Worm (Caenorhabditis elegans) whole organism, L4 larva: Measurements from ENCODE around the gene cutl-19.

ENCODE experiments used
- D1046.2 ChIP-seq: fragments of 200-800 bp; sonication (Bioruptor generic); IDR thresholded peaks from 2 replicates; pipeline ENCODE4 v1.3.6; 2022; ENCODE audit warnings: missing genetic modification characterization, missing compliant biosample characterization
- F10B5.3 ChIP-seq: sonication (generic microtip); optimal IDR thresholded peaks from 2 replicates; lab custom pipeline; 2016; ENCODE audit warnings: mild to moderate bottlenecking, missing genetic modification characterization, missing compliant biosample characterization
- F37D6.2 ChIP-seq: sonication (generic microtip); optimal IDR thresholded peaks from 2 replicates; lab custom pipeline; 2016; ENCODE audit warnings: mild to moderate bottlenecking, missing genetic modification characterization, missing compliant biosample characterization
- F44E2.7 ChIP-seq: fragments of 200-800 bp; sonication (Bioruptor generic); IDR thresholded peaks from 2 replicates; pipeline ENCODE4 v2.1.2; 2022; ENCODE audit warnings: missing genetic modification characterization, missing compliant biosample characterization
- R02D3.7 ChIP-seq: fragments of 150-350 bp; sonication (generic microtip); optimal IDR thresholded peaks from 3 replicates; lab custom pipeline; 2014; ENCODE audit warnings: missing biosample characterization, missing genetic modification characterization
- T20F7.1 ChIP-seq: fragments of 200-800 bp; sonication (Bioruptor generic); optimal IDR thresholded peaks from 2 replicates; lab custom pipeline; 2018; ENCODE audit warnings: mild to moderate bottlenecking, missing genetic modification characterization, missing compliant biosample characterization
- Y105C5A.15 ChIP-seq: fragments of 200-800 bp; sonication (Bioruptor generic); IDR thresholded peaks from 2 replicates; pipeline ENCODE4 v1.3.6; 2022; ENCODE audit warnings: missing genetic modification characterization, missing compliant biosample characterization
- Y75B8A.6 ChIP-seq: fragments of 200-800 bp; sonication (Bioruptor generic); IDR thresholded peaks from 2 replicates; pipeline ENCODE4 v1.3.6; 2022; ENCODE audit warnings: missing genetic modification reagents, missing genetic modification characterization, missing compliant biosample characterization
- ZK337.2 ChIP-seq: fragments of 200-800 bp; sonication (Bioruptor generic); IDR thresholded peaks from 2 replicates; pipeline ENCODE4 v1.3.6; 2022; ENCODE audit warnings: missing genetic modification reagents, missing genetic modification characterization, missing compliant biosample characterization
- ZK546.5 ChIP-seq, 2 experiments: sonication (generic microtip); optimal IDR thresholded peaks; 2 replicates each; lab custom pipeline; 2017; ENCODE audit warnings: missing biosample characterization in 2 of 2, missing genetic modification characterization in 2 of 2
- aha-1 ChIP-seq: fragments of 150-350 bp; peaks from one replicate; lab custom pipeline; 2014; ENCODE audit warnings: missing biosample characterization, missing genetic modification characterization
- attf-4 ChIP-seq: sonication (generic microtip); optimal IDR thresholded peaks from 3 replicates; lab custom pipeline; 2017; ENCODE audit warnings: missing biosample characterization, missing genetic modification characterization
- ceh-28 ChIP-seq: fragments of 150-350 bp; optimal IDR thresholded peaks from 2 replicates; lab custom pipeline; 2014; ENCODE audit warnings: missing biosample characterization, missing genetic modification reagents, missing genetic modification characterization
- ceh-32 ChIP-seq: sonication (generic microtip); optimal IDR thresholded peaks from 2 replicates; lab custom pipeline; 2016; ENCODE audit warnings: mild to moderate bottlenecking, missing genetic modification characterization, missing compliant biosample characterization; ENCODE audit not compliant: poor library complexity
- ceh-62 ChIP-seq: sonication (generic microtip); optimal IDR thresholded peaks from 2 replicates; lab custom pipeline; 2017; ENCODE audit warnings: missing biosample characterization, missing genetic modification characterization
- ceh-82 ChIP-seq: sonication (generic microtip); optimal IDR thresholded peaks from 2 replicates; lab custom pipeline; 2017; ENCODE audit warnings: missing biosample characterization, missing genetic modification characterization
- ces-1 ChIP-seq: fragments of 150-350 bp; sonication (generic microtip); optimal IDR thresholded peaks from 4 replicates; lab custom pipeline; 2014; ENCODE audit warnings: missing biosample characterization, missing genetic modification reagents, missing genetic modification characterization
- cey-2 ChIP-seq: sonication (generic microtip); optimal IDR thresholded peaks from 3 replicates; lab custom pipeline; 2017; ENCODE audit warnings: missing genetic modification characterization, mild to moderate bottlenecking, missing compliant biosample characterization, antibody characterized with exemption, borderline replicate concordance; ENCODE audit not compliant: insufficient read depth
- ctbp-1 ChIP-seq: fragments of 200-800 bp; sonication (Bioruptor generic); IDR thresholded peaks from 2 replicates; pipeline ENCODE4 v1.3.6; 2022; ENCODE audit warnings: missing genetic modification reagents, missing genetic modification characterization, missing compliant biosample characterization
- daf-19 ChIP-seq: fragments of 200-800 bp; sonication (Bioruptor generic); conservative IDR thresholded peaks from 2 replicates; pipeline ENCODE4 v1.3.6; 2022; ENCODE audit warnings: missing genetic modification characterization, missing compliant biosample characterization
- egl-43 ChIP-seq: fragments of 200-800 bp; sonication (Bioruptor generic); IDR thresholded peaks from 2 replicates; pipeline ENCODE4 v1.3.6; 2022; ENCODE audit warnings: missing genetic modification reagents, missing genetic modification characterization, missing compliant biosample characterization
- fkh-10 ChIP-seq: fragments of 150-350 bp; optimal IDR thresholded peaks from 2 replicates; lab custom pipeline; 2014; ENCODE audit warnings: missing biosample characterization, missing genetic modification reagents, missing genetic modification characterization
- hlh-30 ChIP-seq: sonication (generic microtip); optimal IDR thresholded peaks from 2 replicates; lab custom pipeline; 2017; ENCODE audit warnings: antibody characterized with exemption, mild to moderate bottlenecking, missing genetic modification characterization, missing compliant biosample characterization; ENCODE audit not compliant: insufficient read depth
- jun-1 ChIP-seq: fragments of 150-350 bp; optimal IDR thresholded peaks from 2 replicates; lab custom pipeline; 2014; ENCODE audit warnings: missing biosample characterization, missing genetic modification reagents, missing genetic modification characterization
- lim-7 ChIP-seq: fragments of 200-800 bp; sonication (Bioruptor generic); IDR thresholded peaks from 2 replicates; pipeline ENCODE4 v1.3.6; 2022; ENCODE audit warnings: missing genetic modification characterization, missing compliant biosample characterization
- lin-13 ChIP-seq: fragments of 150-350 bp; optimal IDR thresholded peaks from 2 replicates; lab custom pipeline; 2014; ENCODE audit warnings: missing biosample characterization, missing genetic modification reagents, missing genetic modification characterization
- lin-15B ChIP-seq: fragments of 150-350 bp; sonication (generic microtip); optimal IDR thresholded peaks from 3 replicates; lab custom pipeline; 2014; ENCODE audit warnings: missing biosample characterization, missing genetic modification characterization
- lin-38 ChIP-seq: fragments of 200-800 bp; sonication (Bioruptor generic); IDR thresholded peaks from 2 replicates; pipeline ENCODE4 v1.3.6; 2022; ENCODE audit warnings: missing genetic modification reagents, missing genetic modification characterization, missing compliant biosample characterization
- lir-3 ChIP-seq: sonication (generic microtip); optimal IDR thresholded peaks from 2 replicates; lab custom pipeline; 2016; ENCODE audit warnings: mild to moderate bottlenecking, missing genetic modification characterization, missing compliant biosample characterization
- lsy-2 ChIP-seq, 2 experiments: fragments of 150-350 bp in 1 of 2; sonication (generic microtip) in 1 of 2; optimal IDR thresholded peaks; 2 replicates each; lab custom pipeline; 2014 to 2017; ENCODE audit warnings: missing biosample characterization in 2 of 2, missing genetic modification characterization in 2 of 2
- mdl-1 ChIP-seq, 2 experiments: fragments of 150-350 bp in 1 of 2; sonication (generic microtip) in 1 of 2; optimal IDR thresholded peaks; 2 replicates each; lab custom pipeline; 2014 to 2017; ENCODE audit warnings: missing biosample characterization in 2 of 2, missing genetic modification characterization in 2 of 2
- mdt-29 ChIP-seq: fragments of 200-800 bp; sonication (Bioruptor generic); IDR thresholded peaks from 2 replicates; pipeline ENCODE4 v1.3.6; 2022; ENCODE audit warnings: missing genetic modification reagents, missing genetic modification characterization, missing compliant biosample characterization
- mxl-2 ChIP-seq: fragments of 200-800 bp; sonication (Bioruptor generic); conservative IDR thresholded peaks from 2 replicates; pipeline ENCODE4 v1.3.6; 2022; ENCODE audit warnings: missing genetic modification reagents, missing genetic modification characterization, missing compliant biosample characterization
- mxl-3 ChIP-seq: fragments of 200-800 bp; sonication (Bioruptor generic); optimal IDR thresholded peaks from 2 replicates; lab custom pipeline; 2018; ENCODE audit warnings: mild to moderate bottlenecking, missing genetic modification characterization, missing compliant biosample characterization
- nhr-102 ChIP-seq: sonication (generic microtip); optimal IDR thresholded peaks from 2 replicates; lab custom pipeline; 2016; ENCODE audit warnings: mild to moderate bottlenecking, missing genetic modification characterization, moderate library complexity, missing compliant biosample characterization
- nhr-111 ChIP-seq: fragments of 200-800 bp; sonication (Bioruptor generic); optimal IDR thresholded peaks from 2 replicates; lab custom pipeline; 2018; ENCODE audit warnings: mild to moderate bottlenecking, missing genetic modification characterization, missing compliant biosample characterization
- nhr-42 ChIP-seq: fragments of 200-800 bp; sonication (Bioruptor generic); IDR thresholded peaks from 2 replicates; pipeline ENCODE4 v1.3.6; 2022; ENCODE audit warnings: missing genetic modification characterization, missing compliant biosample characterization
- nhr-48 ChIP-seq: sonication (generic microtip); optimal IDR thresholded peaks from 2 replicates; lab custom pipeline; 2016; ENCODE audit warnings: mild to moderate bottlenecking, missing genetic modification characterization, missing compliant biosample characterization
- nhr-6 ChIP-seq: fragments of 150-350 bp; optimal IDR thresholded peaks from 2 replicates; lab custom pipeline; 2014; ENCODE audit warnings: missing biosample characterization, missing genetic modification characterization
- nhr-77 ChIP-seq: fragments of 150-350 bp; optimal IDR thresholded peaks from 2 replicates; lab custom pipeline; 2014; ENCODE audit warnings: missing biosample characterization, missing genetic modification characterization
- php-3 ChIP-seq: fragments of 200-800 bp; sonication (Bioruptor generic); IDR thresholded peaks from 2 replicates; pipeline ENCODE4 v1.3.6; 2022; ENCODE audit warnings: missing genetic modification reagents, missing genetic modification characterization, missing compliant biosample characterization
- pqm-1 ChIP-seq: sonication (generic microtip); optimal IDR thresholded peaks from 2 replicates; lab custom pipeline; 2017; ENCODE audit warnings: missing biosample characterization, missing genetic modification characterization
- rbr-2 ChIP-seq: sonication (generic microtip); optimal IDR thresholded peaks from 2 replicates; lab custom pipeline; 2016; ENCODE audit warnings: missing genotype, missing genetic modification characterization, missing compliant biosample characterization
- saeg-2 ChIP-seq: fragments of 200-800 bp; sonication (Bioruptor generic); IDR thresholded peaks from 2 replicates; pipeline ENCODE4 v1.3.6; 2022; ENCODE audit warnings: missing genetic modification reagents, missing genetic modification characterization, missing compliant biosample characterization
- sdz-12 ChIP-seq: fragments of 200-800 bp; sonication (Bioruptor generic); optimal IDR thresholded peaks from 2 replicates; lab custom pipeline; 2018; ENCODE audit warnings: mild to moderate bottlenecking, missing genetic modification characterization, missing compliant biosample characterization
- skn-1 ChIP-seq: fragments of 150-350 bp; optimal IDR thresholded peaks from 2 replicates; lab custom pipeline; 2014; ENCODE audit warnings: missing biosample characterization, missing genetic modification characterization
- spr-1 ChIP-seq: sonication (generic microtip); optimal IDR thresholded peaks from 2 replicates; lab custom pipeline; 2016; ENCODE audit warnings: mild to moderate bottlenecking, missing genetic modification characterization, missing compliant biosample characterization
- spr-3 ChIP-seq: fragments of 200-800 bp; sonication (Bioruptor generic); optimal IDR thresholded peaks from 2 replicates; lab custom pipeline; 2018; ENCODE audit warnings: mild to moderate bottlenecking, missing genetic modification characterization, missing compliant biosample characterization
- tag-97 ChIP-seq: fragments of 200-800 bp; sonication (Bioruptor generic); IDR thresholded peaks from 2 replicates; pipeline ENCODE4 v1.3.6; 2022; ENCODE audit warnings: missing genetic modification characterization, missing compliant biosample characterization
- unc-39 ChIP-seq: sonication (generic microtip); optimal IDR thresholded peaks from 2 replicates; lab custom pipeline; 2017; ENCODE audit warnings: missing biosample characterization, missing genetic modification characterization
- zag-1 ChIP-seq: fragments of 150-350 bp; optimal IDR thresholded peaks from 2 replicates; lab custom pipeline; 2014; ENCODE audit warnings: missing biosample characterization, missing genetic modification characterization
- zfp-3 ChIP-seq: fragments of 200-800 bp; sonication (Bioruptor generic); conservative IDR thresholded peaks from 2 replicates; pipeline ENCODE4 v1.3.6; 2022; ENCODE audit warnings: missing genetic modification reagents, missing genetic modification characterization, missing compliant biosample characterization

Gene cutl-19

DNA sequence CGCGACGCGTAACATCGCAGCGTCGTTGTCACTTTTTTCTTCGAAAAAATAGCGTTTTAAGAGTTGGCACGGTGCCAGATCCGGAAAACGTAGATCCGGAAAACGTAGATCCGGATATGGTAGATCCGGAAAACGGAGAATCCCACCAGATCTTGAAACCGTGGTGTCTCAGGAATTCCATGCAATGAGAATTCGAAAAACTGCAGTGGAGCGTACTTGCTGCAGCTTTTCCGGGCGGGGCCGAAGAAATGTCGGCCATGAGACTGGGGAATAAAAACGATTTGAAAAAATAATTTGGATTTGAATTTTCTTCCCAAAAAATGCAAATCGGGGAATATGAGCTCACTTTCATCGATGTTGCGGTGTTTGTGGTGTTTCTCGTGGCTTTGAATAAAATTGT is 44.9 kb downstream of the cutl-19 start, which contains the start of gene K10D2.5:
Gene K10D2.5, plus strand, starts transcription at position 251 of the 400 bp plus-strand sequence.
- no peak for TF ChIP-seq unc-39 (tag; lab: Kevin White, UChicago)
- TF ChIP-seq lin-15B (tag; lab: Kevin White, UChicago) = peak; percentile 90
- TF ChIP-seq nhr-111 (GFP tag; lab: Kevin White, UChicago) = no peak
- peak; percentile 87 for TF ChIP-seq nhr-77
- no peak for TF ChIP-seq cey-2 (tag; lab: Kevin White, UChicago)
- TF ChIP-seq lsy-2 (tag; optimal IDR thresholded peaks at IDR 0.05; lab: Kevin White, UChicago) = peak; percentile 72 to 92
- TF ChIP-seq F44E2.7 = no peak
- peak; percentile 87; the same call in 1 of the 2 replicates for TF ChIP-seq Y105C5A.15
- TF ChIP-seq ceh-32 = no peak
- peak; percentile 95 for TF ChIP-seq D1046.2
- peak in 1 of 2 experiments; percentile 29 for TF ChIP-seq mdl-1 (tag; optimal IDR thresholded peaks at IDR 0.05; lab: Kevin White, UChicago)
- TF ChIP-seq lir-3 (tag; lab: Kevin White, UChicago) = peak; percentile 4
- peak; percentile 85 for TF ChIP-seq aha-1 (tag; lab: Kevin White, UChicago)
- TF ChIP-seq mdt-29 (GFP tag; lab: Robert Waterston, UW) = peak; percentile 85
- 0 out of 2 replicates have a peak, but pooled peaks have one; percentile 55 for TF ChIP-seq daf-19
- TF ChIP-seq fkh-10 (GFP tag; lab: Kevin White, UChicago) = peak; percentile 24
- TF ChIP-seq ces-1 (GFP tag; lab: Kevin White, UChicago) = peak; percentile 17
- TF ChIP-seq nhr-102 (tag; lab: Kevin White, UChicago) = peak; percentile 53
- peak; percentile 83; the same call in 1 of the 2 replicates for TF ChIP-seq mxl-2
- TF ChIP-seq F10B5.3 (tag; lab: Kevin White, UChicago) = no peak
- TF ChIP-seq saeg-2 (GFP tag; lab: Robert Waterston, UW) = 0 out of 2 replicates have a peak, but pooled peaks have one; percentile 60
- no peak for TF ChIP-seq R02D3.7
- TF ChIP-seq egl-43 (GFP tag; lab: Robert Waterston, UW) = peak; percentile 83
- peak; percentile 94 for TF ChIP-seq sdz-12
- TF ChIP-seq ZK546.5 (tag; optimal IDR thresholded peaks at IDR 0.05; lab: Kevin White, UChicago) = no peak
- TF ChIP-seq F37D6.2 (tag; lab: Kevin White, UChicago) = peak; percentile 86
- TF ChIP-seq php-3 (GFP tag; lab: Robert Waterston, UW) = peak; percentile 62
- no peak for TF ChIP-seq jun-1 (tag; lab: Kevin White, UChicago)
- TF ChIP-seq rbr-2 (tag; lab: Kevin White, UChicago) = peak; percentile 91
- TF ChIP-seq hlh-30 (tag; lab: Kevin White, UChicago) = peak; percentile 71
- TF ChIP-seq ZK337.2 = peak; percentile 99
- TF ChIP-seq Y75B8A.6 = peak; percentile 62; the same call in 1 of the 2 replicates
- peak; percentile 81; the same call in 1 of the 2 replicates for TF ChIP-seq nhr-42 (GFP tag; lab: Robert Waterston, UW)
- TF ChIP-seq attf-4 (tag; lab: Kevin White, UChicago) = no peak
- no peak for TF ChIP-seq ceh-28
- TF ChIP-seq skn-1 = no peak
- peak; percentile 88 for TF ChIP-seq nhr-6 (tag; lab: Kevin White, UChicago)
- TF ChIP-seq spr-1 = peak; percentile 43
- peak; percentile 95 for TF ChIP-seq lin-13 (GFP tag; lab: Kevin White, UChicago)
- peak; percentile 73 for TF ChIP-seq ctbp-1 (GFP tag; lab: Robert Waterston, UW)
- TF ChIP-seq lin-38 (GFP tag; lab: Robert Waterston, UW) = peak; percentile 99
- TF ChIP-seq zag-1 (tag; lab: Kevin White, UChicago) = no peak
- peak; percentile 27 for TF ChIP-seq pqm-1 (tag; lab: Kevin White, UChicago)
- TF ChIP-seq nhr-48 (tag; lab: Kevin White, UChicago) = no peak
- no peak for TF ChIP-seq ceh-82
- TF ChIP-seq mxl-3 (GFP tag; lab: Kevin White, UChicago) = peak; percentile 95
- TF ChIP-seq zfp-3 (GFP tag; lab: Robert Waterston, UW) = peak; percentile 85
- TF ChIP-seq lim-7 = peak; percentile 58; the same call in 1 of the 2 replicates
- TF ChIP-seq ceh-62 (tag; lab: Kevin White, UChicago) = no peak
- peak; percentile 86; the same call in 1 of the 2 replicates for TF ChIP-seq tag-97 (GFP tag; lab: Robert Waterston, UW)
- TF ChIP-seq T20F7.1 (GFP tag; lab: Kevin White, UChicago) = peak; percentile 86
- peak; percentile 1 for TF ChIP-seq spr-3 (GFP tag; lab: Kevin White, UChicago)
